Worm (Caenorhabditis elegans) whole organism, early embryonic: ENCODE data around the gene F25H9.6.

Source experiments
- B0310.2 ChIP-seq: sonication (generic microtip); optimal IDR thresholded peaks from 2 replicates; lab custom pipeline; 2016; ENCODE audit warnings: mild to moderate bottlenecking, missing genetic modification characterization, missing compliant biosample characterization
- F13C5.2 ChIP-seq: sonication (generic microtip); optimal IDR thresholded peaks from 2 replicates; lab custom pipeline; 2017; ENCODE audit warnings: mild to moderate bottlenecking, missing genetic modification characterization, inconsistent platforms, missing compliant biosample characterization
- aly-1 ChIP-seq: sonication (generic microtip); optimal IDR thresholded peaks from 2 replicates; lab custom pipeline; 2016; ENCODE audit warnings: missing genetic modification characterization, missing compliant biosample characterization
- ama-1 ChIP-seq: fragments of 150-350 bp; optimal IDR thresholded peaks from 2 replicates; lab custom pipeline; 2014
- ceh-13 ChIP-seq: fragments of 200-800 bp; sonication (Bioruptor generic); optimal IDR thresholded peaks from 2 replicates; lab custom pipeline; 2018; ENCODE audit warnings: mild to moderate bottlenecking, missing genetic modification characterization, missing compliant biosample characterization
- ceh-36 ChIP-seq: sonication (generic microtip); optimal IDR thresholded peaks from 2 replicates; lab custom pipeline; 2016; ENCODE audit warnings: missing genetic modification characterization, inconsistent platforms, missing compliant biosample characterization
- ets-7 ChIP-seq: sonication (generic microtip); optimal IDR thresholded peaks from 2 replicates; lab custom pipeline; 2016; ENCODE audit warnings: missing genotype, missing genetic modification characterization, missing compliant biosample characterization
- flt-1 ChIP-seq: fragments of 200-800 bp; sonication (Bioruptor generic); IDR thresholded peaks from 2 replicates; pipeline ENCODE4 v1.3.6; 2022; ENCODE audit warnings: missing genetic modification characterization, missing compliant biosample characterization
- hmbx-1 ChIP-seq: sonication (generic microtip); optimal IDR thresholded peaks from 2 replicates; lab custom pipeline; 2016; ENCODE audit warnings: mild to moderate bottlenecking, missing genetic modification characterization, missing compliant biosample characterization
- hmg-4 ChIP-seq: fragments of 200-800 bp; sonication (Bioruptor generic); optimal IDR thresholded peaks from 2 replicates; lab custom pipeline; 2018; ENCODE audit warnings: mild to moderate bottlenecking, missing genetic modification characterization, missing compliant biosample characterization
- hnd-1 ChIP-seq: sonication (generic microtip); optimal IDR thresholded peaks from 2 replicates; lab custom pipeline; 2016; ENCODE audit warnings: missing genetic modification characterization, missing compliant biosample characterization
- pes-1 ChIP-seq: fragments of 200-800 bp; sonication (Bioruptor generic); IDR thresholded peaks from 2 replicates; pipeline ENCODE4 v1.3.6; 2022; ENCODE audit warnings: missing genetic modification reagents, missing genetic modification characterization, missing compliant biosample characterization
- scrt-1 ChIP-seq: fragments of 200-800 bp; sonication (Bioruptor generic); IDR thresholded peaks from 2 replicates; pipeline ENCODE4 v1.3.6; 2022; ENCODE audit warnings: missing genetic modification characterization, missing compliant biosample characterization
- sea-1 ChIP-seq: fragments of 200-800 bp; sonication (Bioruptor generic); conservative IDR thresholded peaks from 2 replicates; pipeline ENCODE4 v1.3.6; 2022; ENCODE audit warnings: missing genetic modification characterization, missing compliant biosample characterization
- tbx-11 ChIP-seq: fragments of 200-800 bp; sonication (Bioruptor generic); IDR thresholded peaks from 2 replicates; pipeline ENCODE4 v1.3.6; 2022; ENCODE audit warnings: missing genetic modification characterization, missing compliant biosample characterization
- tbx-37 ChIP-seq: fragments of 200-800 bp; sonication (Bioruptor generic); conservative IDR thresholded peaks from 2 replicates; pipeline ENCODE4 v1.3.6; 2022; ENCODE audit warnings: missing genetic modification reagents, missing genetic modification characterization, missing compliant biosample characterization
- tra-4 ChIP-seq: sonication (generic microtip); optimal IDR thresholded peaks from 2 replicates; lab custom pipeline; 2017; ENCODE audit warnings: missing genetic modification characterization, missing compliant biosample characterization

F25H9.6 gene

DNA sequence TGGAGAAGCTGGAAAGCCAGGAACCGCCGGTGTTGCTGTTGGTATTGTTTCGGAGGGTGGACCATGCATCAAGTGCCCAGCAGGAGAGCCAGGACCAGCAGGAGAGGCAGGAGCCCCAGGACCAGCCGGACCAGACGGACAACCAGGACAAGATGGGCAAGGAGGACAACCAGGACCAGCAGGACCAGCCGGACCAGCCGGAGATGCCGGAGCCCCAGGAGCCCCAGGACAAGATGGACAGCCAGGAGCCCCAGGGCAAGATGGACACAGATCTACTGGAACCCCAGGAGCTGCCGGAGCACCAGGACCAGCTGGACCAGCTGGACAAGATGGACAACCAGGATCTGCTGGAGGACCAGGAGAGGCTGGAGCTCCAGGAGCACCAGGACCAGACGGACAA lies 25.3 kb downstream of the F25H9.6 start:
- TF ChIP-seq ceh-36, result no peak
- no peak for TF ChIP-seq tra-4 (tag; lab: Kevin White, UChicago)
- no peak for TF ChIP-seq hmg-4
- no peak for TF ChIP-seq F13C5.2 (tag; lab: Kevin White, UChicago)
- no peak for TF ChIP-seq sea-1 (GFP tag; lab: Robert Waterston, UW)
- TF ChIP-seq ceh-13 (GFP tag; lab: Kevin White, UChicago), result no peak
- TF ChIP-seq ets-7 (tag; lab: Kevin White, UChicago), result no peak
- no peak for TF ChIP-seq tbx-11
- TF ChIP-seq ama-1 (lab: Kevin White, UChicago), result no peak
- TF ChIP-seq flt-1 (GFP tag; lab: Robert Waterston, UW), result no peak
- no peak for TF ChIP-seq hnd-1 (tag; lab: Kevin White, UChicago)
- TF ChIP-seq hmbx-1 (tag; lab: Kevin White, UChicago), result no peak
- no peak for TF ChIP-seq B0310.2 (tag; lab: Kevin White, UChicago)
- no peak for TF ChIP-seq pes-1 (GFP tag; lab: Robert Waterston, UW)
- TF ChIP-seq aly-1 (tag; lab: Kevin White, UChicago), result no peak
- TF ChIP-seq tbx-37 (GFP tag; lab: Robert Waterston, UW), result no peak

- TF ChIP-seq B0310.2 (tag; lab: Kevin White, UChicago), result no peak
- TF ChIP-seq aly-1 (tag; lab: Kevin White, UChicago), result no peak
- no peak for TF ChIP-seq tbx-11
- TF ChIP-seq tbx-37 (GFP tag; lab: Robert Waterston, UW), result no peak
- no peak for TF ChIP-seq pes-1 (GFP tag; lab: Robert Waterston, UW)
- no peak for TF ChIP-seq ceh-13 (GFP tag; lab: Kevin White, UChicago)
- TF ChIP-seq tra-4 (tag; lab: Kevin White, UChicago), result no peak
- no peak for TF ChIP-seq hmg-4
- TF ChIP-seq hmbx-1 (tag; lab: Kevin White, UChicago), result no peak
- no peak for TF ChIP-seq ceh-36
- no peak for TF ChIP-seq ets-7 (tag; lab: Kevin White, UChicago)
- no peak for TF ChIP-seq scrt-1 (GFP tag; lab: Robert Waterston, UW)
- TF ChIP-seq sea-1 (GFP tag; lab: Robert Waterston, UW), result no peak
- no peak for TF ChIP-seq hnd-1 (tag; lab: Kevin White, UChicago)
- TF ChIP-seq F13C5.2 (tag; lab: Kevin White, UChicago), result no peak
- TF ChIP-seq flt-1 (GFP tag; lab: Robert Waterston, UW), result no peak
Observed at ce11 chrV:13441661-13442060, 26.5 kb downstream of the F25H9.6 start, which contains the start of gene col-162. Gene col-162, plus strand, starts transcription at chrV:13441961.

DNA sequence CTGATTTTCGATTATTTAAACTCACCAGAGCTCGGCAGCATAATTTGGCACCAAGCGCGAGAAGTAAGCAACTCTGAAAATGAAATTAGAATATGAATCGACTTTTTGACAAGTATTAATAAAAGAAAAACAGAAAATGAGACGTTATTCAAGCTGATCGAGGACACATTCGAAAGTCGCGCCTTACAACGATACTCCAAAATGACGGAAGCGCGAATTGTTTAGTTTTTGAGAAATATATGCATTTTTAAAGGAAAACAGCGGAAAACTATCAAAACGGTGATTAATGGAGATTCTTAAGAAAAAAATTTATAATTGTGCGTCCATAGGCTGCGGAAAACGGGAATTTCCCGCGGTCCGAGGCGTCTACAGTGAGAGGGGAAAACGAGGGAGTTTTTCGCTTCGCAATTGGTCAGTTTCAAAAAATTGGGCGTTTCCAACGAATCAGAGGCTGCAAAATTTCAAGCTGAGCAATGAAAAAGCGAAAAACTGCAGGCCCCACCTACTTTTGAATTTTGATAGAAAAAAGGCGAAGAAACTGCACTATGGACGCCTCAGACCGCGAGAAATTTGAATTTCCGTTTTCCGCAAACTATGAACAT lies 30.6 kb downstream of the F25H9.6 start, which contains the start of gene mes-4:
mes-4 (minus strand) TSS at position 73 of the 602 bp plus-strand sequence.
- no peak for TF ChIP-seq tbx-11
- no peak for TF ChIP-seq tbx-37 (GFP tag; lab: Robert Waterston, UW)
- no peak for TF ChIP-seq pes-1 (GFP tag; lab: Robert Waterston, UW)
- TF ChIP-seq F13C5.2 (tag; lab: Kevin White, UChicago), result peak; percentile 33

DNA sequence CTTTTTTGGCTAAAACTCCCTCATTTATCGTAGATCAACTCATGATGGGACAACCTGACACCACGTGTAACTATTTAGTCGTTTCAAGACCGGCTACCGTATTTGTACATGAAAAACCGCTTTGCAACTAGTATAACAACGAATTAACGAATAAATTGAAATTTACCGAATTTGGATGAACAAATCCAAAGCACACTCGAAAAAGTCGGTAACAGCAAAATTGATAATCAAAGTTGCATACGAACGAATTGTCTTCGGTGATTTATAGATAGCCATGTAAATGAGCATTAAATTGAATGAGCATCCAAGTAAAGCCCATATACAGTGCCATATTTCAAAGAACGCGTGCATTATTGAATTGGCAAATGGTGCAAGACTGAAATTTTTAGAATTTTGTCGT lies 35.8 kb downstream of the F25H9.6 start, which contains the start of gene srd-17:
srd-17 (minus strand) TSS at position 351 of the 400 bp plus-strand sequence.
- no peak for TF ChIP-seq hmg-4
- TF ChIP-seq pes-1 (GFP tag; lab: Robert Waterston, UW), result no peak
- no peak for TF ChIP-seq ceh-13 (GFP tag; lab: Kevin White, UChicago)
- no peak for TF ChIP-seq flt-1 (GFP tag; lab: Robert Waterston, UW)
- no peak for TF ChIP-seq ets-7 (tag; lab: Kevin White, UChicago)
- no peak for TF ChIP-seq F13C5.2 (tag; lab: Kevin White, UChicago)
- no peak for TF ChIP-seq hnd-1 (tag; lab: Kevin White, UChicago)
- TF ChIP-seq hmbx-1 (tag; lab: Kevin White, UChicago), result no peak
- TF ChIP-seq B0310.2 (tag; lab: Kevin White, UChicago), result no peak
- no peak for TF ChIP-seq ama-1 (lab: Kevin White, UChicago)
- no peak for TF ChIP-seq scrt-1 (GFP tag; lab: Robert Waterston, UW)

- TF ChIP-seq flt-1 (GFP tag; lab: Robert Waterston, UW), result no peak
- no peak for TF ChIP-seq ceh-36
Observed at ce11 chrV:13428660-13429059, 39.5 kb downstream of the F25H9.6 start, which contains the start of gene srd-19. Gene srd-19, minus strand, starts transcription at chrV:13428760.

DNA sequence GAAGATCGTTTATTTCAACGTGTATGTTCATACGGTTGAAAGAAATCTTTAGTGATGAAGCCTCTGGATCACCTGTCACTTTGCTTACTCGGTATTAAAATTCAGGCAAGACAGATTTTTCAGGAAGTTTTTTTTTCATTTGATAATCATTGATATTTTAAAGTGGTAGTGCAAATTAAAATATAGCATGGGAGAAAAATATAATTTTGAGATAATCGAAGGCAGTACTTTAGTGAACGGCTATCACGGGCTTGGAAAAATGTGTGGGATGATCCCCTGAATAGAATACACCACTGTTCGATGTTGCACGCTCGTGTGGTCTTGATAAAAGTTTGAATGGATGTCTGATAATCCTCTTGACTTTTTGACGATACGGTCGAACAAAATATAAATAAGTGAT lies 40.8 kb downstream of the F25H9.6 start:
- no peak for TF ChIP-seq scrt-1 (GFP tag; lab: Robert Waterston, UW)
- no peak for TF ChIP-seq tbx-11
- no peak for TF ChIP-seq ets-7 (tag; lab: Kevin White, UChicago)
- TF ChIP-seq ceh-13 (GFP tag; lab: Kevin White, UChicago), result no peak
- TF ChIP-seq hmbx-1 (tag; lab: Kevin White, UChicago), result no peak
- no peak for TF ChIP-seq F13C5.2 (tag; lab: Kevin White, UChicago)

ce11 chrV:13426764-13427163 lies 41.4 kb downstream of the F25H9.6 start, which contains the start of gene srd-18:
Gene srd-18, minus strand, starts transcription at chrV:13426864.
- TF ChIP-seq ets-7 (tag; lab: Kevin White, UChicago) (no peak), aly-1 (tag; lab: Kevin White, UChicago) (no peak), hnd-1 (tag; lab: Kevin White, UChicago) (no peak), ama-1 (lab: Kevin White, UChicago) (no peak), hmg-4 (no peak), pes-1 (GFP tag; lab: Robert Waterston, UW) (no peak), tbx-37 (GFP tag; lab: Robert Waterston, UW) (no peak), tra-4 (tag; lab: Kevin White, UChicago) (no peak)
